Fruit fly (Drosophila melanogaster): ENCODE measurements around the gene CG17672.
A peak's percentile ranks its signal among the peaks of the same experiment; 100 is the strongest.

CG17672 gene

DNA sequence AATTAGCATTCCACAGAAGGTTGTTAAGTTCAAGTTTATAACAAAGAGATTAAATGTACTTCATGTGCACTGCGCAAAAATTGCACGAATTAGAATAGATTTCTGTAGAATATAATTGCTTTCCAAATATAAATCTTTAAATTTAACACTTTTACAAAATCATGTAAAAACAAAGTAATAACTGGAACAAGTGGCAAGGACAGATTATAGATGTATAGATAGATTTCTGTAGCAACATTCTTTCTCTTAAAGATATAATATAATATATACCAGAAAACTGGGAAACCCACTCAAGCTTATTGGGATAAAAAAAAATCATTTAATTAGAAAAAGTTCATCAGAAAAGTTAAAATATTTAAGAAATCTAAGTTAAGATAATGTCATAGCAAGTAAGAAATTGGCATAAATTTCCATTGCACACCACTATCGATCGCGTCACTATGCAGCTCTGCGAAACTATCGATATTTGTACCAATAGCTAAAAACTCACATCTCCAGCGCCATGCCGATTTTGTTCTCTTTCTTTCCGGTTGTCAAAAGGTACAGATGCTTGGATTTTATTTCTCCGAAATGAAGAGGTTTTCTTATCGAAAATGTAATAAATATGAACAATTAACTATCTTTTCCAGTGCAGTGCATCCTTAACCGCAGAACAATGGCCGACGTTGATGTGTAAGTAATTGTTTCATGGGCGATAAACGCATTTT, 5.8 kb upstream of the CG17672 start, which contains the start of gene RpS12 (continued):
- peak; percentile 20; the same call in 1 of the 2 replicates for TF ChIP-seq dati (GFP tag; IDR thresholded peaks at IDR 0.05)
- peak; percentile 30 for TF ChIP-seq CG12155 (GFP tag; optimal IDR thresholded peaks at IDR 0.05)
- peak; percentile 43; the same call in 1 of the 2 replicates for TF ChIP-seq MBD-R2 (GFP tag; IDR thresholded peaks at IDR 0.05)
- peak; percentile 65 for TF ChIP-seq slou (GFP tag; optimal IDR thresholded peaks at IDR 0.05)
- TF ChIP-seq D19A (tag; optimal IDR thresholded peaks at IDR 0.05), result no peak
- peak; percentile 60 for TF ChIP-seq HLH3B (GFP tag; IDR thresholded peaks at IDR 0.05)
- TF ChIP-seq CG13624 (GFP tag; optimal IDR thresholded peaks at IDR 0.05), result peak; percentile 84
- peak; percentile 64 for TF ChIP-seq CG15269 (tag; optimal IDR thresholded peaks at IDR 0.05)
- peak; percentile 1 for TF ChIP-seq CG10565 (GFP tag; optimal IDR thresholded peaks at IDR 0.05)
- peak; percentile 79 for TF ChIP-seq CG10209 (GFP tag; optimal IDR thresholded peaks at IDR 0.05)
- TF ChIP-seq CG7372 (GFP tag; IDR thresholded peaks at IDR 0.05), result peak; percentile 68
- peak; percentile 58 for TF ChIP-seq tap (tag; optimal IDR thresholded peaks at IDR 0.05)
- TF ChIP-seq ems (GFP tag; optimal IDR thresholded peaks at IDR 0.05), result peak; percentile 68
- TF ChIP-seq jing (GFP tag; optimal IDR thresholded peaks at IDR 0.05), result peak; percentile 22
- TF ChIP-seq Xrp1 (GFP tag; IDR thresholded peaks at IDR 0.05), result peak; percentile 23; the same call in 1 of the 2 replicates
- TF ChIP-seq CG2199 (GFP tag; IDR thresholded peaks at IDR 0.05), result peak; percentile 75; the same call in 2 of the 3 replicates
- peak; percentile 55 for TF ChIP-seq CG8924 (tag; optimal IDR thresholded peaks at IDR 0.05)
- no peak for TF ChIP-seq tll (GFP tag; optimal IDR thresholded peaks at IDR 0.05)
- peak; percentile 89 for TF ChIP-seq Meics (GFP tag; optimal IDR thresholded peaks at IDR 0.05)
- peak; percentile 88 for TF ChIP-seq phol (tag; optimal IDR thresholded peaks at IDR 0.05)
- TF ChIP-seq repo (GFP tag; optimal IDR thresholded peaks at IDR 0.05), result peak; percentile 72
- TF ChIP-seq CG9817 (tag; optimal IDR thresholded peaks at IDR 0.05), result peak; percentile 73
- peak; percentile 62 for TF ChIP-seq CG4282 (GFP tag; optimal IDR thresholded peaks at IDR 0.05)
- TF ChIP-seq NFAT (GFP tag; IDR thresholded peaks at IDR 0.05), result peak; percentile 77; the same call in 1 of the 2 replicates
- no peak for TF ChIP-seq Lim3 (GFP tag; IDR thresholded peaks at IDR 0.05)
- TF ChIP-seq Dbx (GFP tag; IDR thresholded peaks at IDR 0.05), result peak; percentile 89; the same call in 2 of the 3 replicates
- TF ChIP-seq CG3163 (GFP tag; optimal IDR thresholded peaks at IDR 0.05), result peak; percentile 70
- TF ChIP-seq fu2 (GFP tag; optimal IDR thresholded peaks at IDR 0.05), result peak; percentile 65
- TF ChIP-seq Rfx (GFP tag; IDR thresholded peaks at IDR 0.05), result peak; percentile 92
- TF ChIP-seq Optix (GFP tag; IDR thresholded peaks at IDR 0.05), result peak; percentile 72
- TF ChIP-seq CG6272 (GFP tag; IDR thresholded peaks at IDR 0.05), result peak; percentile 71
- TF ChIP-seq sim (GFP tag; IDR thresholded peaks at IDR 0.05), result 0 out of 2 replicates have a peak, but pooled peaks have one; percentile 25
- peak; percentile 80 for TF ChIP-seq CG34422 (GFP tag; IDR thresholded peaks at IDR 0.05)
- peak; percentile 68 for TF ChIP-seq CG4424 (GFP tag; optimal IDR thresholded peaks at IDR 0.05)
- peak; percentile 68 for TF ChIP-seq CG6854 (GFP tag; optimal IDR thresholded peaks at IDR 0.05)
- TF ChIP-seq crc (GFP tag; optimal IDR thresholded peaks at IDR 0.05), result peak; percentile 66
- TF ChIP-seq schlank (tag; optimal IDR thresholded peaks at IDR 0.05), result peak; percentile 84
- 0 out of 3 replicates have a peak, but pooled peaks have one; percentile 39 for TF ChIP-seq CG2889 (GFP tag; IDR thresholded peaks at IDR 0.05)
- peak; percentile 88 for TF ChIP-seq sob (GFP tag; IDR thresholded peaks at IDR 0.05)
- no peak for TF ChIP-seq zf30C (GFP tag; optimal IDR thresholded peaks at IDR 0.05)
- TF ChIP-seq CG5180 (GFP tag; optimal IDR thresholded peaks at IDR 0.05), result peak; percentile 37
- no peak; the same call in 2 of the 3 replicates for TF ChIP-seq croc (GFP tag; conservative IDR thresholded peaks at IDR 0.05)
- peak; percentile 48 for TF ChIP-seq CG4730 (GFP tag; IDR thresholded peaks at IDR 0.05)
- peak; percentile 83 for TF ChIP-seq CG7271 (tag; optimal IDR thresholded peaks at IDR 0.05)
- no peak for TF ChIP-seq ro (GFP tag; IDR thresholded peaks at IDR 0.05)
- TF ChIP-seq dmrt99B (tag; optimal IDR thresholded peaks at IDR 0.05), result peak; percentile 54
- TF ChIP-seq mld (GFP tag; IDR thresholded peaks at IDR 0.05; ENCODE audit: partially characterized antibody), result peak; percentile 70; the same call in 2 of the 3 replicates
- peak; percentile 41 for TF ChIP-seq CG18262 (tag; optimal IDR thresholded peaks at IDR 0.05)
- TF ChIP-seq lilli (GFP tag; optimal IDR thresholded peaks at IDR 0.05), result peak; percentile 79
- TF ChIP-seq CG9609 (GFP tag; optimal IDR thresholded peaks at IDR 0.05), result peak; percentile 75

All from whole organism, embryonic.